Worm (Caenorhabditis elegans): ENCODE data around the gene lin-13.

ce11 chrIII:7721513-7721912 lies 12.2 kb upstream of the lin-13 start:
- TF ChIP-seq ZK546.5 (tag; optimal IDR thresholded peaks at IDR 0.05) (no peak), F13H6.1 (tag; optimal IDR thresholded peaks at IDR 0.05) (no peak), unc-39 (tag; optimal IDR thresholded peaks at IDR 0.05) (no peak), ztf-11 (tag; optimal IDR thresholded peaks at IDR 0.05) (no peak), nhr-11 (tag; optimal IDR thresholded peaks at IDR 0.05) (no peak)

Measured in whole organism, L2 larva.